Worm (Caenorhabditis elegans) whole organism, midembryonic: Measurements from ENCODE around the gene old-1.

ENCODE experiments used
- T22C8.4 ChIP-seq: fragments of 200-800 bp; sonication (Bioruptor generic); IDR thresholded peaks from 2 replicates; pipeline ENCODE4 v1.3.6; 2022; ENCODE audit warnings: missing genetic modification characterization, missing compliant biosample characterization
- flt-1 ChIP-seq: fragments of 200-800 bp; sonication (Bioruptor generic); IDR thresholded peaks from 2 replicates; pipeline ENCODE4 v1.3.6; 2022; ENCODE audit warnings: missing genetic modification characterization, missing compliant biosample characterization

DNA sequence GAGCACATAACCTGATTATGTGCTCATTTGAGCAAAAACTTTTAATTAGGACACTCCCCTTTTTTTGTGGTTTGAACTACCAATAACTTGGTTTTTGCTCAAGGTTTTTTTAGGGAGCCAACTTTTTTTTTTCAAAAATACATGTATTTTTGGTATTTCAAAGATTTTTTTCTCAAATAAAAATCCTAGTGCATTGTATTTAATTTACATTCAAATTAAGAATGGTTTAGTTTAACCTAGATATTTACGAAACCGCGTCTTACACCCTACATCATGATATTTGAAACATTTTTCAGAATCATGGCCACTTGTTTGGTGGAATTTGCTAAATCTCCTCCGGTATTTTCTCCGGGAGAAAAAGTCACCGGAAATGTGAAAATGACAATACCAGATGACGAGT is 33.6 kb downstream of the old-1 start, which contains the start of gene arrd-5:
- TF ChIP-seq flt-1 (GFP tag; lab: Robert Waterston, UW): no peak
- no peak for TF ChIP-seq T22C8.4 (GFP tag; lab: Robert Waterston, UW)
